Fruit fly (Drosophila melanogaster): ENCODE results near the gene CG7215.

- no peak for TF ChIP-seq sisA (GFP tag; IDR thresholded peaks at IDR 0.05)
- TF ChIP-seq CG8478 (optimal IDR thresholded peaks at IDR 0.05), result peak; percentile 29
- peak; percentile 30 for TF ChIP-seq CG3163 (GFP tag; optimal IDR thresholded peaks at IDR 0.05)
- no peak for TF ChIP-seq CG12219 (GFP tag; optimal IDR thresholded peaks at IDR 0.05)
Observed at dm6 chr3R:18196991-18197801, 30.1 kb upstream of the CG7215 start.
